Fruit fly (Drosophila melanogaster) whole organism, embryonic: ENCODE data around the gene CG14854.

Experiments used
- Atf6 ChIP-seq: fragments of 200-800 bp; sonication (Bioruptor generic); IDR thresholded peaks from 2 replicates; pipeline ENCODE4 v1.3.6; 2022; ENCODE audit warnings: missing biosample characterization, missing genetic modification characterization
- BEAF-32 ChIP-seq: fragments of 200-800 bp; sonication (Bioruptor generic); optimal IDR thresholded peaks from 3 replicates; lab custom pipeline; 2017; ENCODE audit warnings: missing biosample characterization, missing genetic modification characterization, mild to moderate bottlenecking, moderate library complexity, missing genetic modification reagents
- C15 ChIP-seq: fragments of 200-800 bp; sonication (Bioruptor generic); IDR thresholded peaks from 3 replicates; pipeline ENCODE4 v1.3.6; 2022; ENCODE audit warnings: missing biosample characterization, missing genetic modification characterization
- CG13123 ChIP-seq: fragments of 200-800 bp; sonication (Bioruptor generic); optimal IDR thresholded peaks from 2 replicates; lab custom pipeline; 2016; ENCODE audit warnings: missing biosample characterization, missing genetic modification characterization
- CG14667 ChIP-seq: fragments of 200-800 bp; sonication (Bioruptor generic); IDR thresholded peaks from 2 replicates; pipeline ENCODE4 v1.3.6; 2022; ENCODE audit warnings: missing biosample characterization, missing genetic modification characterization
- CG14965 ChIP-seq: fragments of 200-800 bp; sonication (Bioruptor generic); optimal IDR thresholded peaks from 2 replicates; lab custom pipeline; 2016; ENCODE audit warnings: missing biosample characterization, missing genetic modification characterization, borderline replicate concordance
- CG15011 ChIP-seq: fragments of 200-800 bp; sonication (Bioruptor generic); optimal IDR thresholded peaks from 3 replicates; lab custom pipeline; 2018; ENCODE audit warnings: missing biosample characterization, mild to moderate bottlenecking, missing genetic modification characterization
- CG15073 ChIP-seq: fragments of 200-800 bp; sonication (Bioruptor generic); optimal IDR thresholded peaks from 2 replicates; lab custom pipeline; 2016; ENCODE audit warnings: missing biosample characterization, missing genetic modification characterization
- CG15696 ChIP-seq: fragments of 200-800 bp; sonication (Bioruptor generic); optimal IDR thresholded peaks from 2 replicates; lab custom pipeline; 2019; ENCODE audit warnings: missing biosample characterization, mild to moderate bottlenecking, missing genetic modification characterization, moderate library complexity
- CG16813 ChIP-seq: fragments of 200-800 bp; sonication (Bioruptor generic); IDR thresholded peaks from 3 replicates; pipeline ENCODE4 v1.3.6; 2022; ENCODE audit warnings: missing biosample characterization, missing genetic modification characterization; ENCODE audit not compliant: partially characterized antibody
- CG17612 ChIP-seq: fragments of 200-800 bp; sonication (Bioruptor generic); IDR thresholded peaks from 2 replicates; pipeline ENCODE4 v1.3.6; 2022; ENCODE audit warnings: missing biosample characterization, missing genetic modification characterization
- CG18262 ChIP-seq: fragments of 200-800 bp; optimal IDR thresholded peaks from 3 replicates; lab custom pipeline; 2019; ENCODE audit warnings: missing biosample characterization, mild to moderate bottlenecking, missing genetic modification characterization, moderate library complexity
- CG18619 ChIP-seq: fragments of 200-800 bp; sonication (Bioruptor generic); optimal IDR thresholded peaks from 3 replicates; lab custom pipeline; 2017; ENCODE audit warnings: missing biosample characterization, mild to moderate bottlenecking, missing genetic modification characterization
- CG2116 ChIP-seq: fragments of 200-800 bp; sonication (Bioruptor generic); optimal IDR thresholded peaks from 3 replicates; lab custom pipeline; 2018; ENCODE audit warnings: missing biosample characterization, mild to moderate bottlenecking, missing genetic modification characterization
- CG3163 ChIP-seq: fragments of 200-800 bp; sonication (Bioruptor generic); optimal IDR thresholded peaks from 3 replicates; lab custom pipeline; 2016; ENCODE audit warnings: missing biosample characterization, missing genetic modification characterization
- CG32772 ChIP-seq: fragments of 200-800 bp; sonication (Bioruptor generic); IDR thresholded peaks from 2 replicates; pipeline ENCODE4 v1.3.6; 2022; ENCODE audit warnings: missing biosample characterization, missing genetic modification characterization
- CG34224 ChIP-seq: fragments of 200-800 bp; sonication (Bioruptor generic); IDR thresholded peaks from 3 replicates; pipeline ENCODE4 v1.3.6; 2022; ENCODE audit warnings: missing biosample characterization, missing genetic modification characterization; ENCODE audit not compliant: partially characterized antibody
- CG4424 ChIP-seq: fragments of 200-800 bp; sonication (Bioruptor generic); optimal IDR thresholded peaks from 3 replicates; lab custom pipeline; 2016; ENCODE audit warnings: missing biosample characterization, missing genetic modification characterization
- CG6791 ChIP-seq: fragments of 200-800 bp; sonication (Bioruptor generic); IDR thresholded peaks from 3 replicates; pipeline ENCODE4 v1.3.6; 2022; ENCODE audit warnings: missing biosample characterization, missing genetic modification characterization; ENCODE audit not compliant: partially characterized antibody
- CG7357 ChIP-seq: fragments of 200-800 bp; sonication (Bioruptor generic); IDR thresholded peaks from 3 replicates; pipeline ENCODE4 v1.3.6; 2022; ENCODE audit warnings: missing biosample characterization, missing genetic modification characterization
- CG9797 ChIP-seq: fragments of 200-800 bp; sonication (Bioruptor generic); optimal IDR thresholded peaks from 3 replicates; lab custom pipeline; 2018; ENCODE audit warnings: missing biosample characterization, mild to moderate bottlenecking, missing genetic modification characterization
- CoRest ChIP-seq: fragments of 200-800 bp; sonication (Bioruptor generic); optimal IDR thresholded peaks from 3 replicates; lab custom pipeline; 2018; ENCODE audit warnings: missing biosample characterization, mild to moderate bottlenecking, missing genetic modification characterization, moderate library complexity
- Fer2 ChIP-seq: fragments of 200-800 bp; sonication (Bioruptor generic); optimal IDR thresholded peaks from 2 replicates; lab custom pipeline; 2018; ENCODE audit warnings: missing biosample characterization, mild to moderate bottlenecking, missing genetic modification characterization, moderate library complexity
- H15 ChIP-seq: fragments of 200-800 bp; sonication (Bioruptor generic); IDR thresholded peaks from 3 replicates; pipeline ENCODE4 v1.3.6; 2022; ENCODE audit warnings: missing biosample characterization, missing genetic modification characterization
- HLH4C ChIP-seq: fragments of 200-800 bp; sonication (Bioruptor generic); IDR thresholded peaks from 3 replicates; pipeline ENCODE4 v1.3.6; 2022; ENCODE audit warnings: missing biosample characterization, missing genetic modification characterization; ENCODE audit not compliant: partially characterized antibody
- MBD-R2 ChIP-seq: fragments of 200-800 bp; sonication (Bioruptor generic); IDR thresholded peaks from 2 replicates; pipeline ENCODE4 v1.3.6; 2022; ENCODE audit warnings: missing biosample characterization, missing genetic modification characterization
- amos ChIP-seq: fragments of 200-800 bp; sonication (Bioruptor generic); IDR thresholded peaks from 2 replicates; pipeline ENCODE4 v1.3.6; 2022; ENCODE audit warnings: missing biosample characterization, missing genetic modification characterization; ENCODE audit not compliant: partially characterized antibody
- ash1 ChIP-seq: fragments of 200-800 bp; sonication (Bioruptor generic); optimal IDR thresholded peaks from 2 replicates; lab custom pipeline; 2018; ENCODE audit warnings: missing biosample characterization, mild to moderate bottlenecking, missing genetic modification characterization
- cad ChIP-seq: fragments of >200 bp; optimal IDR thresholded peaks from 2 replicates; lab custom pipeline; 2017; ENCODE audit warnings: missing biosample characterization, missing genetic modification characterization
- cato ChIP-seq: fragments of 200-800 bp; sonication (Bioruptor generic); optimal IDR thresholded peaks from 2 replicates; lab custom pipeline; 2016; ENCODE audit warnings: missing biosample characterization, missing genetic modification characterization, borderline replicate concordance
- disco-r ChIP-seq: fragments of 200-800 bp; sonication (Bioruptor generic); optimal IDR thresholded peaks from 2 replicates; lab custom pipeline; 2016; ENCODE audit warnings: missing biosample characterization, missing genetic modification characterization
- dmrt99B ChIP-seq: fragments of 200-800 bp; sonication (Bioruptor generic); optimal IDR thresholded peaks from 2 replicates; lab custom pipeline; 2018; ENCODE audit warnings: missing biosample characterization, mild to moderate bottlenecking, missing genetic modification characterization, moderate library complexity
- en ChIP-seq: fragments of 200-800 bp; sonication (Bioruptor generic); optimal IDR thresholded peaks from 2 replicates; lab custom pipeline; 2016; ENCODE audit warnings: missing biosample characterization, missing genetic modification characterization
- gcm ChIP-seq: fragments of 200-800 bp; sonication (Bioruptor generic); optimal IDR thresholded peaks from 2 replicates; lab custom pipeline; 2019; ENCODE audit warnings: missing biosample characterization, mild to moderate bottlenecking, missing genetic modification characterization, moderate library complexity
- ken ChIP-seq: fragments of 200-800 bp; sonication (Bioruptor generic); IDR thresholded peaks from 3 replicates; pipeline ENCODE4 v1.3.6; 2022; ENCODE audit warnings: missing biosample characterization, missing genetic modification characterization
- lov ChIP-seq, 2 experiments: fragments of 200-800 bp in 1 of 2; fragments of >200 bp in 1 of 2; sonication (Bioruptor generic) in 1 of 2; IDR thresholded peaks in 1 of 2; optimal IDR thresholded peaks in 1 of 2; 2 replicates in 1 of 2; 3 replicates in 1 of 2; pipeline versions ENCODE4 v1.3.6 to Lab custom; 2017 to 2022; ENCODE audit warnings: missing biosample characterization in 1 of 2, missing genetic modification characterization in 1 of 2
- p53 ChIP-seq: fragments of 200-800 bp; sonication (Bioruptor generic); optimal IDR thresholded peaks from 2 replicates; lab custom pipeline; 2016; ENCODE audit warnings: missing biosample characterization, missing genetic modification characterization
- pho ChIP-seq: fragments of 200-800 bp; sonication (Bioruptor generic); optimal IDR thresholded peaks from 2 replicates; lab custom pipeline; 2016; ENCODE audit warnings: missing biosample characterization, missing genetic modification characterization
- pzg ChIP-seq: fragments of 200-800 bp; sonication (Bioruptor generic); optimal IDR thresholded peaks from 3 replicates; lab custom pipeline; 2018; ENCODE audit warnings: missing biosample characterization, mild to moderate bottlenecking, missing genetic modification characterization, moderate library complexity
- sens-2 ChIP-seq: fragments of 200-800 bp; sonication (Bioruptor generic); IDR thresholded peaks from 2 replicates; pipeline ENCODE4 v1.3.6; 2022; ENCODE audit warnings: missing biosample characterization, missing genetic modification characterization
- sima ChIP-seq: fragments of 200-800 bp; sonication (Bioruptor generic); optimal IDR thresholded peaks from 2 replicates; lab custom pipeline; 2016; ENCODE audit warnings: missing biosample characterization, missing genetic modification characterization
- slp2 ChIP-seq: fragments of 200-800 bp; sonication (Bioruptor generic); optimal IDR thresholded peaks from 2 replicates; lab custom pipeline; 2016; ENCODE audit warnings: missing biosample characterization, missing genetic modification characterization
- sqz ChIP-seq: fragments of 200-800 bp; sonication (Bioruptor generic); optimal IDR thresholded peaks from 3 replicates; lab custom pipeline; 2018; ENCODE audit warnings: missing biosample characterization, mild to moderate bottlenecking, missing genetic modification characterization
- stwl ChIP-seq: fragments of 200-800 bp; sonication (Bioruptor generic); optimal IDR thresholded peaks from 3 replicates; lab custom pipeline; 2018; ENCODE audit warnings: missing biosample characterization, mild to moderate bottlenecking, missing genetic modification characterization, moderate library complexity
- sug ChIP-seq: fragments of 200-800 bp; optimal IDR thresholded peaks from 2 replicates; lab custom pipeline; 2019; ENCODE audit warnings: missing biosample characterization, mild to moderate bottlenecking, missing genetic modification characterization, moderate library complexity
- tap ChIP-seq: fragments of 200-800 bp; optimal IDR thresholded peaks from 3 replicates; lab custom pipeline; 2019; ENCODE audit warnings: missing biosample characterization, mild to moderate bottlenecking, missing genetic modification characterization, moderate library complexity
- tgo ChIP-seq: fragments of 200-800 bp; sonication (Bioruptor generic); IDR thresholded peaks from 3 replicates; pipeline ENCODE4 v1.3.6; 2022; ENCODE audit warnings: missing biosample characterization, missing genetic modification characterization

The CG14854 gene

DNA sequence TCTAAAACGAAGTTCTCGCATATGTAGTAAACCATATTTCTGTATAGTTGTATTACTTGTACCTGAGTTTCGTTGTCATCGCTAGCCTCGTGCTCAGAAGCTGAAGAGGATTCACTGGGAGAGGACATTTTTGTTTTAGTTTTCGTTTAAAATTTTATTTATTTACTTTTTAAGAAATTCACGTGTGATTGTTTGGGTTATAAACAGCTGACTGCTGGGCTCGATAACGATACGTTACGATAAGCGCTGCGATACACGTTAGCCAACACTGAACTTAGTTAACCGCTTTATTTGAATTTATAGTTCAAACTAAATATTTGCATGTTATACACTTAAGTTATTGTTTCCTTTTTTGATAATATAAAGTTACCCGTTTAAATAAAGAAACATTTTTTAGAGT lies 46.4 kb downstream of the CG14854 start, which contains the start of gene CG8461 (continued):
- peak; percentile 74 for TF ChIP-seq CG6791 (GFP tag; lab: Robert Waterston, UW)
- TF ChIP-seq stwl (tag; lab: Kevin White, UChicago), result peak; percentile 80
- peak; percentile 42 for TF ChIP-seq BEAF-32 (GFP tag; lab: Kevin White, UChicago)
- TF ChIP-seq Atf6 (GFP tag; lab: Robert Waterston, UW), result no peak
- TF ChIP-seq CG34224, result peak; percentile 68; the same call in 2 of the 3 replicates
- TF ChIP-seq sens-2 (GFP tag; lab: Robert Waterston, UW), result no peak
- TF ChIP-seq CG2116 (GFP tag; lab: Kevin White, UChicago), result peak; percentile 70
- TF ChIP-seq HLH4C, result peak; percentile 89
- peak; percentile 78 for TF ChIP-seq MBD-R2 (GFP tag; lab: Robert Waterston, UW)
- TF ChIP-seq pho (GFP tag; lab: Kevin White, UChicago), result no peak
- TF ChIP-seq CG16813 (GFP tag; lab: Robert Waterston, UW), result peak; percentile 44; the same call in 1 of the 3 replicates
- peak; percentile 26 for TF ChIP-seq pzg (GFP tag; lab: Kevin White, UChicago)
- no peak for TF ChIP-seq CG17612 (GFP tag; lab: Robert Waterston, UW)
- peak; percentile 58; the same call in 1 of the 2 replicates for TF ChIP-seq amos (GFP tag; lab: Robert Waterston, UW)
- TF ChIP-seq, all 482 proteins: peak for 42

DNA sequence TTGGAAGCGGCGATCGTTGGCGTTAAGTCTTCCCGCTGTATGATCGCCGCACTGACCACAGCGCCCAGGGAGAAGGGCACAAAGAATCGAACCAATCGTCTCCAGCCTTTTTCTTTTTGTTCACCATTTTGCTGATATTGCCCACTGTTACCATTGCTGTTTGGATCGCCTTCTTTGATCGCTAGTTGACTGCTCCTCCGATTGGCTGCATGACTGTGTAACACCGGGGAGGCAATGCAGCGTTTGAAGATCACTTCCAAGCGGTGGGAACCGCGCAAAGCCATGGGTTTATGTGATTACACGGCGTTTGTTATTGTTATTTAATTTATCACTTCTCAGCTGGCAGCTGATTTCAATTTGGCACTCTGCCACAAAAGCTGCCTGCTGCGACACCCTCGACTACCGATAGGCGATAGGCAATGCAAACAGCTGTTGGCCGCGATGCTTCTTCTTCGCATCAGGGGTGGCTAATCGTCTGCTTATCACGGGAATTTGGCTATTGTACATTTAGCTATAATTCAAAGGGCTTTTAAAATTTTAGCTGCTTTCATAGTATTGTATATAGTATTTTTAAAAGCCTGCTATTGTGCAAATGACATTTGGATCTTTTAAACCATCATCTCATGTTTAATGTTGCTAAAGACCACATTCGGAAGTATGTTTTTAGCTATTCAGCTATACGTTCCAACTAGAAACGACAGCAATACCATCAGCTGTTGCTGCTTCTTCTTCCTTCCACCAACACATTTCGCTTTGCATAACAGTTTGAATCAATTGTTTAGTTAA lies 48.5 kb downstream of the CG14854 start, which contains the start of the genes HtrA2 and mRpL11:
Gene HtrA2 (minus strand): TSS at position 590 of the 786 bp plus-strand sequence.
Gene mRpL11 (plus strand): TSS at position 716 of the 786 bp plus-strand sequence.
- no peak for TF ChIP-seq H15 (GFP tag; lab: Robert Waterston, UW)
- peak; percentile 31 for TF ChIP-seq CG9797 (GFP tag; lab: Kevin White, UChicago)
- TF ChIP-seq sima (GFP tag; lab: Kevin White, UChicago), result no peak
- TF ChIP-seq CG7357 (GFP tag; lab: Robert Waterston, UW), result peak; percentile 52; the same call in 1 of the 3 replicates
- peak; percentile 57 for TF ChIP-seq CG18262 (tag; lab: Kevin White, UChicago)
- TF ChIP-seq CG13123, result peak; percentile 9
- no peak for TF ChIP-seq CG14667 (GFP tag; lab: Robert Waterston, UW)
- TF ChIP-seq CoRest, result peak; percentile 75
- TF ChIP-seq slp2 (GFP tag; lab: Kevin White, UChicago), result peak; percentile 62
- no peak for TF ChIP-seq C15 (GFP tag; lab: Robert Waterston, UW)
- no peak for TF ChIP-seq cad (GFP tag; lab: Kevin White, UChicago)
- TF ChIP-seq tgo (GFP tag; lab: Robert Waterston, UW), result peak; percentile 55
- no peak for TF ChIP-seq lov (optimal IDR thresholded peaks at IDR 0.05; lab: Kevin White, UChicago)
- no peak for TF ChIP-seq lov (GFP tag; IDR thresholded peaks at IDR 0.05; lab: Robert Waterston, UW)
- TF ChIP-seq gcm, result no peak
- TF ChIP-seq CG18619 (GFP tag; lab: Kevin White, UChicago), result peak; percentile 44
- no peak for TF ChIP-seq CG15011 (GFP tag; lab: Kevin White, UChicago)
- no peak for TF ChIP-seq CG14965
- peak; percentile 79 for TF ChIP-seq sug (tag; lab: Kevin White, UChicago)
- TF ChIP-seq p53 (GFP tag; lab: Kevin White, UChicago), result peak; percentile 20
- TF ChIP-seq disco-r, result peak; percentile 40
- TF ChIP-seq CG4424 (GFP tag; lab: Kevin White, UChicago), result peak; percentile 17
- no peak for TF ChIP-seq sqz (GFP tag; lab: Kevin White, UChicago)
- 0 out of 2 replicates have a peak, but pooled peaks have one; percentile 15 for TF ChIP-seq CG32772 (GFP tag; lab: Robert Waterston, UW)
- TF ChIP-seq en, result no peak
- no peak for TF ChIP-seq CG15073
- TF ChIP-seq cato (GFP tag; lab: Kevin White, UChicago), result no peak
- TF ChIP-seq dmrt99B (tag; lab: Kevin White, UChicago), result no peak
- no peak for TF ChIP-seq ash1
- peak; percentile 63; the same call in 2 of the 3 replicates for TF ChIP-seq ken
- TF ChIP-seq Fer2 (tag; lab: Kevin White, UChicago), result peak; percentile 42
- TF ChIP-seq CG3163 (GFP tag; lab: Kevin White, UChicago), result peak; percentile 52
- peak; percentile 52 for TF ChIP-seq CG15696 (tag; lab: Kevin White, UChicago)
- TF ChIP-seq tap (tag; lab: Kevin White, UChicago), result no peak
